Fruit fly (Drosophila melanogaster) whole organism, embryonic: ENCODE measurements around the gene Chro.

Experiments
- BEAF-32 ChIP-seq: fragments of 200-800 bp; sonication (Bioruptor generic); optimal IDR thresholded peaks from 3 replicates; lab custom pipeline; 2017; ENCODE audit warnings: missing biosample characterization, missing genetic modification characterization, mild to moderate bottlenecking, moderate library complexity, missing genetic modification reagents
- CG12071 ChIP-seq: fragments of 200-800 bp; sonication (Bioruptor generic); optimal IDR thresholded peaks from 3 replicates; lab custom pipeline; 2018; ENCODE audit warnings: missing biosample characterization, mild to moderate bottlenecking, missing genetic modification characterization
- CG13296 ChIP-seq: fragments of 200-800 bp; sonication (Bioruptor generic); optimal IDR thresholded peaks from 3 replicates; lab custom pipeline; 2018; ENCODE audit warnings: missing biosample characterization, mild to moderate bottlenecking, missing genetic modification characterization
- CG14441 ChIP-seq: fragments of 200-800 bp; sonication (Bioruptor generic); IDR thresholded peaks from 2 replicates; pipeline ENCODE4 v1.3.6; 2022; ENCODE audit warnings: missing biosample characterization, missing genetic modification characterization
- CG14710 ChIP-seq: fragments of 200-800 bp; sonication (Bioruptor generic); optimal IDR thresholded peaks from 3 replicates; lab custom pipeline; 2019; ENCODE audit warnings: missing biosample characterization, mild to moderate bottlenecking, missing genetic modification characterization, moderate library complexity
- CG1603 ChIP-seq: fragments of 200-800 bp; sonication (Bioruptor generic); optimal IDR thresholded peaks from 2 replicates; lab custom pipeline; 2019; ENCODE audit warnings: missing biosample characterization, mild to moderate bottlenecking, missing genetic modification characterization, moderate library complexity
- CG30403 ChIP-seq: fragments of 200-800 bp; sonication (Bioruptor generic); optimal IDR thresholded peaks from 3 replicates; lab custom pipeline; 2016; ENCODE audit warnings: missing biosample characterization, missing genetic modification characterization
- CG43689 ChIP-seq: fragments of 200-800 bp; sonication (Bioruptor generic); IDR thresholded peaks from 2 replicates; pipeline ENCODE4 v1.3.6; 2022; ENCODE audit warnings: missing biosample characterization, missing genetic modification characterization
- CG4617 ChIP-seq: fragments of 200-800 bp; sonication (Bioruptor generic); optimal IDR thresholded peaks from 3 replicates; lab custom pipeline; 2016; ENCODE audit warnings: missing biosample characterization, missing genetic modification characterization, borderline replicate concordance
- CG7271 ChIP-seq: fragments of 200-800 bp; sonication (Bioruptor generic); optimal IDR thresholded peaks from 2 replicates; lab custom pipeline; 2018; ENCODE audit warnings: missing biosample characterization, mild to moderate bottlenecking, missing genetic modification characterization, moderate library complexity
- CG7839 ChIP-seq: fragments of 200-800 bp; sonication (Bioruptor generic); optimal IDR thresholded peaks from 3 replicates; lab custom pipeline; 2018; ENCODE audit warnings: missing biosample characterization, mild to moderate bottlenecking, missing genetic modification characterization, moderate library complexity
- CG7928 ChIP-seq: fragments of 200-800 bp; sonication (Bioruptor generic); optimal IDR thresholded peaks from 2 replicates; lab custom pipeline; 2017; ENCODE audit warnings: missing biosample characterization, mild to moderate bottlenecking, missing genetic modification characterization
- CG7987 ChIP-seq: fragments of 200-800 bp; sonication (Bioruptor generic); optimal IDR thresholded peaks from 2 replicates; lab custom pipeline; 2018; ENCODE audit warnings: missing biosample characterization, mild to moderate bottlenecking, missing genetic modification characterization, moderate library complexity
- CG8281 ChIP-seq: fragments of 200-800 bp; sonication (Bioruptor generic); optimal IDR thresholded peaks from 2 replicates; lab custom pipeline; 2018; ENCODE audit warnings: missing biosample characterization, mild to moderate bottlenecking, missing genetic modification characterization, moderate library complexity
- D ChIP-seq, 2 experiments: fragments of 200-800 bp in 1 of 2; fragments of >200 bp in 1 of 2; sonication (Bioruptor generic) in 1 of 2; optimal IDR thresholded peaks; 2 replicates in 1 of 2; 3 replicates in 1 of 2; lab custom pipeline; 2017; ENCODE audit warnings: mild to moderate bottlenecking in 1 of 2, missing biosample characterization in 1 of 2, missing genetic modification characterization in 1 of 2, missing genetic modification reagents in 1 of 2
- D19A ChIP-seq: fragments of 200-800 bp; optimal IDR thresholded peaks from 3 replicates; lab custom pipeline; 2019; ENCODE audit warnings: missing biosample characterization, mild to moderate bottlenecking, missing genetic modification characterization, moderate library complexity
- D19B ChIP-seq: fragments of 200-800 bp; sonication (Bioruptor generic); optimal IDR thresholded peaks from 2 replicates; lab custom pipeline; 2017; ENCODE audit warnings: missing biosample characterization, mild to moderate bottlenecking, missing genetic modification characterization
- Dp ChIP-seq: fragments of 200-800 bp; sonication (Bioruptor generic); optimal IDR thresholded peaks from 2 replicates; lab custom pipeline; 2018; ENCODE audit warnings: missing biosample characterization, mild to moderate bottlenecking, missing genetic modification characterization, moderate library complexity
- E2f1 ChIP-seq: fragments of 200-800 bp; sonication (Bioruptor generic); IDR thresholded peaks from 2 replicates; pipeline ENCODE4 v1.3.6; 2022; ENCODE audit warnings: missing biosample characterization, missing genetic modification characterization
- E2f2 ChIP-seq: fragments of 200-800 bp; sonication (Bioruptor generic); IDR thresholded peaks from 2 replicates; pipeline ENCODE4 v1.3.6; 2022; ENCODE audit warnings: missing biosample characterization, missing genetic modification characterization
- Ets65A ChIP-seq: fragments of 200-800 bp; sonication (Bioruptor generic); peaks from one replicate; lab custom pipeline; 2016; ENCODE audit warnings: missing biosample characterization, missing genetic modification characterization
- Gsc ChIP-seq: fragments of 200-800 bp; sonication (Bioruptor generic); IDR thresholded peaks from 2 replicates; pipeline ENCODE4 v1.3.6; 2022; ENCODE audit warnings: missing biosample characterization, missing genetic modification characterization
- HLH3B ChIP-seq: fragments of 200-800 bp; sonication (Bioruptor generic); IDR thresholded peaks from 2 replicates; pipeline ENCODE4 v1.3.6; 2022; ENCODE audit warnings: missing biosample characterization, missing genetic modification characterization
- HLHmδ ChIP-seq: fragments of 200-800 bp; sonication (Bioruptor generic); optimal IDR thresholded peaks from 2 replicates; lab custom pipeline; 2018; ENCODE audit warnings: missing biosample characterization, mild to moderate bottlenecking, missing genetic modification characterization, moderate library complexity
- MBD-R2 ChIP-seq: fragments of 200-800 bp; sonication (Bioruptor generic); IDR thresholded peaks from 2 replicates; pipeline ENCODE4 v1.3.6; 2022; ENCODE audit warnings: missing biosample characterization, missing genetic modification characterization
- MESR4 ChIP-seq: fragments of 200-800 bp; sonication (Bioruptor generic); optimal IDR thresholded peaks from 2 replicates; lab custom pipeline; 2018; ENCODE audit warnings: missing biosample characterization, mild to moderate bottlenecking, missing genetic modification characterization, moderate library complexity
- Med ChIP-seq: fragments of 200-800 bp; sonication (Bioruptor generic); peaks from one replicate; lab custom pipeline; 2016; ENCODE audit warnings: missing biosample characterization, missing genetic modification characterization, mild to moderate bottlenecking, inconsistent platforms, moderate library complexity
- Myb ChIP-seq: fragments of 200-800 bp; sonication (Bioruptor generic); optimal IDR thresholded peaks from 2 replicates; lab custom pipeline; 2016; ENCODE audit warnings: missing biosample characterization, missing genetic modification characterization
- Nf-YB ChIP-seq: fragments of 200-800 bp; sonication (Bioruptor generic); optimal IDR thresholded peaks from 3 replicates; lab custom pipeline; 2019; ENCODE audit warnings: missing biosample characterization, mild to moderate bottlenecking, missing genetic modification characterization, moderate library complexity
- Nf-YC ChIP-seq: fragments of 200-800 bp; optimal IDR thresholded peaks from 3 replicates; lab custom pipeline; 2019; ENCODE audit warnings: missing biosample characterization, mild to moderate bottlenecking, missing genetic modification characterization, moderate library complexity
- Tbp ChIP-seq: fragments of >200 bp; optimal IDR thresholded peaks from 2 replicates; lab custom pipeline; 2018; ENCODE audit warnings: missing biosample characterization, missing genetic modification characterization
- Xrp1 ChIP-seq: fragments of 200-800 bp; sonication (Bioruptor generic); IDR thresholded peaks from 2 replicates; pipeline ENCODE4 v1.3.6; 2022; ENCODE audit warnings: missing biosample characterization, missing genetic modification characterization
- YL-1 ChIP-seq: fragments of 200-800 bp; sonication (Bioruptor generic); optimal IDR thresholded peaks from 3 replicates; lab custom pipeline; 2017; ENCODE audit warnings: missing biosample characterization, mild to moderate bottlenecking, missing genetic modification characterization
- chinmo ChIP-seq: fragments of 200-800 bp; sonication (Bioruptor generic); IDR thresholded peaks from 4 replicates; pipeline ENCODE4 v1.3.6; 2022; ENCODE audit warnings: missing biosample characterization, missing genetic modification characterization; ENCODE audit not compliant: partially characterized antibody
- cwo ChIP-seq: fragments of 200-800 bp; sonication (Bioruptor generic); optimal IDR thresholded peaks from 3 replicates; lab custom pipeline; 2017; ENCODE audit warnings: missing biosample characterization, missing genetic modification characterization, mild to moderate bottlenecking, moderate library complexity, missing genetic modification reagents
- dpn ChIP-seq, 2 experiments: fragments of 200-800 bp; sonication (Bioruptor generic); optimal IDR thresholded peaks; 3 replicates each; lab custom pipeline; 2016; ENCODE audit warnings: missing biosample characterization in 2 of 2, missing genetic modification characterization in 2 of 2
- fd102C ChIP-seq: fragments of 200-800 bp; sonication (Bioruptor generic); optimal IDR thresholded peaks from 2 replicates; lab custom pipeline; 2018; ENCODE audit warnings: missing biosample characterization, mild to moderate bottlenecking, missing genetic modification characterization, moderate library complexity
- fru ChIP-seq: fragments of >200 bp; optimal IDR thresholded peaks from 2 replicates; lab custom pipeline; 2017
- gem ChIP-seq: fragments of 200-800 bp; sonication (Bioruptor generic); optimal IDR thresholded peaks from 2 replicates; lab custom pipeline; 2019; ENCODE audit warnings: missing biosample characterization, mild to moderate bottlenecking, missing genetic modification characterization, moderate library complexity
- hbn ChIP-seq: fragments of 200-800 bp; sonication (Bioruptor generic); IDR thresholded peaks from 2 replicates; pipeline ENCODE4 v1.3.6; 2022; ENCODE audit warnings: missing biosample characterization, missing genetic modification characterization; ENCODE audit not compliant: partially characterized antibody
- insv ChIP-seq, 2 experiments: fragments of 200-800 bp; sonication (Bioruptor generic); optimal IDR thresholded peaks; 3 replicates each; lab custom pipeline; 2016 to 2018; ENCODE audit warnings: missing biosample characterization in 2 of 2, missing genetic modification characterization in 2 of 2
- klu ChIP-seq: fragments of 200-800 bp; sonication (Bioruptor generic); IDR thresholded peaks from 2 replicates; pipeline ENCODE4 v1.3.6; 2022; ENCODE audit warnings: missing biosample characterization, missing genetic modification characterization
- kni ChIP-seq: fragments of 200-800 bp; sonication (Bioruptor generic); optimal IDR thresholded peaks from 3 replicates; lab custom pipeline; 2017; ENCODE audit warnings: mild to moderate bottlenecking, missing biosample characterization, missing genetic modification reagents, missing genetic modification characterization
- nom ChIP-seq: fragments of 200-800 bp; sonication (Bioruptor generic); optimal IDR thresholded peaks from 2 replicates; lab custom pipeline; 2017; ENCODE audit warnings: missing biosample characterization, missing genetic modification characterization, mild to moderate bottlenecking, moderate library complexity, missing genetic modification reagents
- pzg ChIP-seq: fragments of 200-800 bp; sonication (Bioruptor generic); optimal IDR thresholded peaks from 3 replicates; lab custom pipeline; 2018; ENCODE audit warnings: missing biosample characterization, mild to moderate bottlenecking, missing genetic modification characterization, moderate library complexity
- slp2 ChIP-seq: fragments of 200-800 bp; sonication (Bioruptor generic); optimal IDR thresholded peaks from 2 replicates; lab custom pipeline; 2016; ENCODE audit warnings: missing biosample characterization, missing genetic modification characterization
- stwl ChIP-seq: fragments of 200-800 bp; sonication (Bioruptor generic); optimal IDR thresholded peaks from 3 replicates; lab custom pipeline; 2018; ENCODE audit warnings: missing biosample characterization, mild to moderate bottlenecking, missing genetic modification characterization, moderate library complexity
- toy ChIP-seq: fragments of 200-800 bp; sonication (Bioruptor generic); IDR thresholded peaks from 2 replicates; pipeline ENCODE4 v1.3.6; 2022; ENCODE audit warnings: missing biosample characterization, missing genetic modification characterization

The Chro gene

dm6 chr3L:22879344-22879723 lies 550 bp upstream of the Chro start:
- peak; percentile 55 for TF ChIP-seq Ets65A (GFP tag; lab: Kevin White, UChicago)
- TF ChIP-seq Med (GFP tag; lab: Kevin White, UChicago), result peak; percentile 53
- no peak for TF ChIP-seq CG13296 (GFP tag; lab: Kevin White, UChicago)
- TF ChIP-seq CG7987 (GFP tag; lab: Kevin White, UChicago), result no peak

DNA sequence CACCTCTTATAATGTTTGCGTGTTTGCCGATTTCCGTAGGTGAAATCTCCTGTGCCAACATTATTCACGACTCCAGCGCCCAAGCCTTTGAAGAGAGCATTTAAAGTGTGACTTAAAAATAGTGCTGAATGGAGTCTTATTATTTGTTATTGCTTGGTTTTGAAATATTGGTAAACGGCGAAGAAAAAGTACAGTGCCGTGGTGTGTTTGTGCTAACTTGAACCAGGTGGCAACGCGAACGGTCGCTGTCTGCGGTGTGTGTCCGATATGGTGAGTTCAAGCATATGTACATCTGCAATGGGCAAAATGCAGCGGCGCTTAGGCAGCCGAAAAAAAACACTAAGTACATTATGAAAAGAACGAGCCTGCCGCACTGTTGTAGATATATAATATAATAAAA lies 850 bp downstream of the Chro start:
- no peak for TF ChIP-seq HLH3B
- TF ChIP-seq CG1603 (tag; lab: Kevin White, UChicago), result peak; percentile 47
- TF ChIP-seq BEAF-32 (GFP tag; lab: Kevin White, UChicago), result peak; percentile 21
- TF ChIP-seq insv (GFP tag; optimal IDR thresholded peaks at IDR 0.05; lab: Kevin White, UChicago), result no peak
- TF ChIP-seq Nf-YC, result peak; percentile 69
- no peak for TF ChIP-seq E2f1
- TF ChIP-seq HLHmδ (GFP tag; lab: Kevin White, UChicago), result peak; percentile 23
- TF ChIP-seq slp2 (GFP tag; lab: Kevin White, UChicago), result no peak
- TF ChIP-seq chinmo (GFP tag; lab: Robert Waterston, UW), result 0 out of 4 replicates have a peak, but pooled peaks have one; percentile 47
- no peak for TF ChIP-seq Gsc
- no peak for TF ChIP-seq fd102C (GFP tag; lab: Kevin White, UChicago)
- no peak for TF ChIP-seq D19A (tag; lab: Kevin White, UChicago)
- TF ChIP-seq CG14710, result peak; percentile 96
- TF ChIP-seq CG14441 (GFP tag; lab: Robert Waterston, UW), result no peak
- TF ChIP-seq D19B (GFP tag; lab: Kevin White, UChicago), result no peak
- TF ChIP-seq CG12071 (GFP tag; lab: Kevin White, UChicago), result no peak
- TF ChIP-seq Tbp (GFP tag; lab: Kevin White, UChicago), result no peak
- TF ChIP-seq stwl, result peak; percentile 23
- no peak for TF ChIP-seq CG8281
- TF ChIP-seq cwo (GFP tag; lab: Kevin White, UChicago), result no peak
- TF ChIP-seq MBD-R2 (GFP tag; lab: Robert Waterston, UW), result peak; percentile 19; the same call in 1 of the 2 replicates
- TF ChIP-seq kni (GFP tag; lab: Kevin White, UChicago), result no peak
- TF ChIP-seq MESR4 (GFP tag; lab: Kevin White, UChicago), result peak; percentile 58
- TF ChIP-seq fru (lab: Kevin White, UChicago), result no peak
- peak; percentile 56 for TF ChIP-seq YL-1 (GFP tag; lab: Kevin White, UChicago)
- peak; percentile 50 for TF ChIP-seq Med (GFP tag; lab: Kevin White, UChicago)
- peak; percentile 88 for TF ChIP-seq Nf-YB (GFP tag; lab: Kevin White, UChicago)
- no peak for TF ChIP-seq toy (GFP tag; lab: Robert Waterston, UW)
- no peak for TF ChIP-seq hbn
- TF ChIP-seq D (optimal IDR thresholded peaks at IDR 0.05; lab: Kevin White, UChicago), result no peak
- TF ChIP-seq D (GFP tag; optimal IDR thresholded peaks at IDR 0.05; lab: Kevin White, UChicago), result no peak
- 0 out of 2 replicates have a peak, but pooled peaks have one; percentile 25 for TF ChIP-seq E2f2 (GFP tag; lab: Robert Waterston, UW)
- TF ChIP-seq Dp (GFP tag; lab: Kevin White, UChicago), result peak; percentile 0
- peak; percentile 43 for TF ChIP-seq pzg
- peak; percentile 29 for TF ChIP-seq Myb
- TF ChIP-seq CG43689 (GFP tag; lab: Robert Waterston, UW), result no peak
- TF ChIP-seq CG7839, result no peak
- TF ChIP-seq CG7928 (GFP tag; lab: Kevin White, UChicago), result no peak
- TF ChIP-seq gem (tag; lab: Kevin White, UChicago), result no peak
- peak; percentile 37 for TF ChIP-seq nom
- peak; percentile 15 for TF ChIP-seq CG4617
- TF ChIP-seq CG30403 (GFP tag; lab: Kevin White, UChicago), result no peak
- TF ChIP-seq CG7271 (tag; lab: Kevin White, UChicago), result peak; percentile 0
- TF ChIP-seq Xrp1 (GFP tag; lab: Robert Waterston, UW), result no peak
- no peak for TF ChIP-seq klu (GFP tag; lab: Robert Waterston, UW)
- no peak for TF ChIP-seq dpn (GFP tag; optimal IDR thresholded peaks at IDR 0.05; lab: Kevin White, UChicago)
- TF ChIP-seq, all 482 proteins: peak for 19
